Worm (Caenorhabditis elegans) whole organism, L1 larva: ENCODE results near the gene coh-1.

ENCODE experiments used
- C04F5.9 ChIP-seq: sonication (generic microtip); optimal IDR thresholded peaks from 2 replicates; lab custom pipeline; 2016; ENCODE audit warnings: missing genetic modification characterization, missing compliant biosample characterization
- C16A3.4 ChIP-seq: fragments of 150-350 bp; optimal IDR thresholded peaks from 2 replicates; lab custom pipeline; 2014; ENCODE audit warnings: missing biosample characterization, missing genetic modification characterization
- Y116A8C.19 ChIP-seq: sonication (generic microtip); optimal IDR thresholded peaks from 2 replicates; lab custom pipeline; 2016; ENCODE audit warnings: missing compliant biosample characterization, missing genetic modification characterization, borderline replicate concordance
- aha-1 ChIP-seq: fragments of 150-350 bp; optimal IDR thresholded peaks from 2 replicates; lab custom pipeline; 2014; ENCODE audit warnings: missing biosample characterization, missing genetic modification characterization
- ceh-63 ChIP-seq: fragments of 200-800 bp; sonication (Bioruptor generic); optimal IDR thresholded peaks from 2 replicates; lab custom pipeline; 2018; ENCODE audit warnings: mild to moderate bottlenecking, missing genetic modification characterization, missing compliant biosample characterization
- ceh-8 ChIP-seq: fragments of 200-800 bp; sonication (Bioruptor generic); optimal IDR thresholded peaks from 2 replicates; lab custom pipeline; 2018; ENCODE audit warnings: mild to moderate bottlenecking, missing genetic modification characterization, moderate library complexity, missing compliant biosample characterization
- ceh-88 ChIP-seq: fragments of 200-800 bp; sonication (Bioruptor generic); IDR thresholded peaks from 2 replicates; pipeline ENCODE4 v1.3.6; 2022; ENCODE audit warnings: missing genetic modification characterization, missing compliant biosample characterization
- ces-1 ChIP-seq: fragments of 150-350 bp; optimal IDR thresholded peaks from 2 replicates; lab custom pipeline; 2014; ENCODE audit warnings: missing biosample characterization, missing genetic modification reagents, missing genetic modification characterization
- dpl-1 ChIP-seq, 3 experiments: fragments of 150-350 bp in 2 of 3; sonication (generic microtip) in 1 of 3; optimal IDR thresholded peaks; 2 replicates each; lab custom pipeline; 2014 to 2017; ENCODE audit warnings: missing biosample characterization in 3 of 3, missing genetic modification characterization in 3 of 3, missing genetic modification reagents in 3 of 3
- efl-1 ChIP-seq, 4 experiments: fragments of 150-350 bp; optimal IDR thresholded peaks in 3 of 4; peaks in 1 of 4; 1 replicate in 1 of 4; 2 replicates in 3 of 4; lab custom pipeline; 2014; ENCODE audit warnings: missing biosample characterization in 2 of 4, missing genetic modification characterization in 2 of 4, missing genetic modification reagents in 2 of 4
- egl-13 ChIP-seq: sonication (generic microtip); optimal IDR thresholded peaks from 2 replicates; lab custom pipeline; 2016; ENCODE audit warnings: missing genotype, missing genetic modification reagents, missing genetic modification characterization, missing compliant biosample characterization
- egl-27 ChIP-seq, 2 experiments: fragments of 150-350 bp in 1 of 2; sonication (generic microtip); optimal IDR thresholded peaks; 3 replicates each; lab custom pipeline; 2017 to 2018; ENCODE audit warnings: missing biosample characterization in 2 of 2, missing genetic modification characterization in 2 of 2, missing genetic modification reagents in 2 of 2
- ets-5 ChIP-seq: fragments of 200-800 bp; sonication (Bioruptor generic); IDR thresholded peaks from 2 replicates; pipeline ENCODE4 v1.3.6; 2022; ENCODE audit warnings: missing genetic modification characterization, missing compliant biosample characterization
- fkh-10 ChIP-seq: sonication (generic microtip); optimal IDR thresholded peaks from 2 replicates; lab custom pipeline; 2017; ENCODE audit warnings: missing biosample characterization, missing genetic modification reagents, missing genetic modification characterization
- hpl-2 ChIP-seq: fragments of 150-350 bp; optimal IDR thresholded peaks from 2 replicates; lab custom pipeline; 2014; ENCODE audit warnings: missing biosample characterization, missing genetic modification reagents, missing genetic modification characterization
- jun-1 ChIP-seq: fragments of 150-350 bp; optimal IDR thresholded peaks from 2 replicates; lab custom pipeline; 2014; ENCODE audit warnings: missing biosample characterization, missing genetic modification reagents, missing genetic modification characterization
- lin-14 ChIP-seq: fragments of 200-800 bp; sonication (Bioruptor generic); optimal IDR thresholded peaks from 2 replicates; lab custom pipeline; 2018; ENCODE audit warnings: mild to moderate bottlenecking, missing genetic modification characterization, moderate library complexity, missing compliant biosample characterization
- lin-35 ChIP-seq, 2 experiments: fragments of 150-350 bp; optimal IDR thresholded peaks; 2 replicates each; lab custom pipeline; 2014; ENCODE audit warnings: missing biosample characterization in 2 of 2, missing genetic modification characterization in 2 of 2, missing genetic modification reagents in 2 of 2
- mab-9 ChIP-seq: fragments of 200-800 bp; sonication (Bioruptor generic); IDR thresholded peaks from 2 replicates; pipeline ENCODE4 v1.3.6; 2022; ENCODE audit warnings: missing genetic modification reagents, missing genetic modification characterization, missing compliant biosample characterization
- mep-1 ChIP-seq: fragments of 150-350 bp; optimal IDR thresholded peaks from 2 replicates; lab custom pipeline; 2014; ENCODE audit warnings: missing biosample characterization, missing genetic modification characterization
- nhr-237 ChIP-seq: fragments of 150-350 bp; optimal IDR thresholded peaks from 2 replicates; lab custom pipeline; 2014; ENCODE audit warnings: missing biosample characterization, missing genetic modification characterization
- nhr-47 ChIP-seq: sonication (generic microtip); optimal IDR thresholded peaks from 2 replicates; lab custom pipeline; 2016; ENCODE audit warnings: mild to moderate bottlenecking, missing genetic modification characterization, moderate library complexity, missing compliant biosample characterization
- nhr-84 ChIP-seq: sonication (generic microtip); optimal IDR thresholded peaks from 2 replicates; lab custom pipeline; 2017; ENCODE audit warnings: missing biosample characterization, missing genetic modification characterization
- nhr-90 ChIP-seq: sonication (generic microtip); optimal IDR thresholded peaks from 2 replicates; lab custom pipeline; 2016; ENCODE audit warnings: mild to moderate bottlenecking, missing genetic modification characterization, missing compliant biosample characterization; ENCODE audit not compliant: poor library complexity
- rnt-1 ChIP-seq: sonication (generic microtip); optimal IDR thresholded peaks from 2 replicates; lab custom pipeline; 2016; ENCODE audit warnings: mild to moderate bottlenecking, missing genetic modification characterization, moderate library complexity, missing compliant biosample characterization
- sptf-1 ChIP-seq: fragments of 150-350 bp; optimal IDR thresholded peaks from 2 replicates; lab custom pipeline; 2014; ENCODE audit warnings: missing biosample characterization, missing genetic modification characterization
- unc-30 ChIP-seq: sonication (generic microtip); optimal IDR thresholded peaks from 2 replicates; lab custom pipeline; 2017; ENCODE audit warnings: missing biosample characterization, missing genetic modification characterization
- unc-86 ChIP-seq: sonication (generic microtip); optimal IDR thresholded peaks from 2 replicates; lab custom pipeline; 2016; ENCODE audit warnings: missing genetic modification characterization, missing compliant biosample characterization
- unc-98 ChIP-seq: fragments of 200-800 bp; sonication (Bioruptor generic); IDR thresholded peaks from 2 replicates; pipeline ENCODE4 v1.3.6; 2022; ENCODE audit warnings: missing genetic modification characterization, missing compliant biosample characterization
- vab-15 ChIP-seq: sonication (generic microtip); optimal IDR thresholded peaks from 2 replicates; lab custom pipeline; 2017; ENCODE audit warnings: missing genotype, mild to moderate bottlenecking, missing genetic modification characterization, missing compliant biosample characterization
- xbp-1 ChIP-seq: sonication (generic microtip); optimal IDR thresholded peaks from 2 replicates; lab custom pipeline; 2016; ENCODE audit warnings: missing genetic modification characterization, missing compliant biosample characterization
- zag-1 ChIP-seq: fragments of 150-350 bp; optimal IDR thresholded peaks from 2 replicates; lab custom pipeline; 2014; ENCODE audit warnings: missing biosample characterization, missing genetic modification characterization
- ztf-11 ChIP-seq, 2 experiments: sonication (generic microtip); optimal IDR thresholded peaks; 2 replicates each; lab custom pipeline; 2016 to 2017; ENCODE audit warnings: missing genetic modification characterization in 2 of 2, missing biosample characterization in 1 of 2, missing compliant biosample characterization in 1 of 2

Gene coh-1

ce11 chrX:7522595-7522994, 47.8 kb upstream of the coh-1 start:
- TF ChIP-seq unc-98 (GFP tag; lab: Robert Waterston, UW) (no peak), rnt-1 (tag; lab: Kevin White, UChicago) (peak; percentile 45), efl-1 (optimal IDR thresholded peaks at IDR 0.05; lab: Kevin White, UChicago) (no peak), efl-1 (GFP tag; optimal IDR thresholded peaks at IDR 0.05 in 1 of 2; lab: Kevin White, UChicago) (peak in 1 of 2 experiments; percentile 42)

ce11 chrX:7519569-7519968, 44.8 kb upstream of the coh-1 start, which contains the start of gene chts-1:
chts-1 (minus strand) TSS chrX:7519669.
- TF ChIP-seq nhr-237 (no peak), xbp-1 (tag; lab: Kevin White, UChicago) (no peak), nhr-84 (tag; lab: Kevin White, UChicago) (no peak), mep-1 (no peak), fkh-10 (no peak), ces-1 (no peak), rnt-1 (tag; lab: Kevin White, UChicago) (no peak), egl-27 (tag; optimal IDR thresholded peaks at IDR 0.05; lab: Kevin White, UChicago) (no peak), nhr-90 (tag; lab: Kevin White, UChicago) (no peak), aha-1 (tag; lab: Kevin White, UChicago) (no peak), dpl-1 (GFP tag; optimal IDR thresholded peaks at IDR 0.05; lab: Kevin White, UChicago) (no peak), ceh-88 (no peak), hpl-2 (GFP tag; lab: Kevin White, UChicago) (no peak), zag-1 (tag; lab: Kevin White, UChicago) (no peak), Y116A8C.19 (no peak), ztf-11 (tag; optimal IDR thresholded peaks at IDR 0.05; lab: Kevin White, UChicago) (no peak), nhr-47 (tag; lab: Kevin White, UChicago) (no peak), lin-35 (GFP tag; optimal IDR thresholded peaks at IDR 0.05; lab: Kevin White, UChicago) (no peak), unc-30 (tag; lab: Kevin White, UChicago) (no peak)

- TF ChIP-seq Y116A8C.19 (no peak), efl-1 (optimal IDR thresholded peaks at IDR 0.05; lab: Kevin White, UChicago) (no peak), efl-1 (GFP tag; optimal IDR thresholded peaks at IDR 0.05 in 1 of 2; lab: Kevin White, UChicago) (peak in 1 of 2 experiments; percentile 82)
- TF ChIP-seq, all 84 proteins: peak for 1
These were observed 37.9 kb upstream of the coh-1 start for ce11 chrX:7512714-7513113.

- no peak for TF ChIP-seq mab-9 (GFP tag; lab: Robert Waterston, UW)
- no peak for TF ChIP-seq jun-1 (tag; lab: Kevin White, UChicago)
- TF ChIP-seq ceh-88 = no peak
- no peak for TF ChIP-seq unc-86 (tag; lab: Kevin White, UChicago)
- no peak for TF ChIP-seq ceh-63 (GFP tag; lab: Kevin White, UChicago)
- no peak for TF ChIP-seq egl-13 (tag; lab: Kevin White, UChicago)
- no peak for TF ChIP-seq C04F5.9 (tag; lab: Kevin White, UChicago)
- TF ChIP-seq zag-1 (tag; lab: Kevin White, UChicago) = no peak
- TF ChIP-seq ceh-8 (GFP tag; lab: Kevin White, UChicago) = no peak
- no peak for TF ChIP-seq ets-5
These were observed 32.3 kb upstream of the coh-1 start for ce11 chrX:7507141-7507540.

ce11 chrX:7506533-7506932, 31.7 kb upstream of the coh-1 start, which contains the start of gene lgc-11:
lgc-11 (minus strand) TSS chrX:7506633.
- no peak for TF ChIP-seq lin-14 (GFP tag; lab: Kevin White, UChicago)
- no peak for TF ChIP-seq efl-1 (optimal IDR thresholded peaks at IDR 0.05; lab: Kevin White, UChicago)
- TF ChIP-seq efl-1 (GFP tag; optimal IDR thresholded peaks at IDR 0.05 in 1 of 2; lab: Kevin White, UChicago) = peak in 1 of 2 experiments; percentile 87
- TF ChIP-seq, all 84 proteins: peak for 1

ce11 chrX:7502807-7503206, 28.0 kb upstream of the coh-1 start, which contains the start of gene F48E3.6:
F48E3.6 (minus strand) TSS chrX:7502907.
- TF ChIP-seq C16A3.4 (no peak), vab-15 (tag; lab: Kevin White, UChicago) (no peak), sptf-1 (tag; lab: Kevin White, UChicago) (no peak)
